Fruit fly (Drosophila melanogaster): ENCODE results near the gene CG7840.

CG7840 gene

dm6 chr2L:8292159-8292887, 13.1 kb upstream of the CG7840 start (continued):
- peak; percentile 94 for TF ChIP-seq mam (GFP tag; optimal IDR thresholded peaks at IDR 0.05)
- TF ChIP-seq kni (GFP tag; optimal IDR thresholded peaks at IDR 0.05), result peak; percentile 95
- TF ChIP-seq E2f2 (GFP tag; IDR thresholded peaks at IDR 0.05), result peak; percentile 83
- TF ChIP-seq CG14965 (GFP tag; optimal IDR thresholded peaks at IDR 0.05; ENCODE audit: borderline replicate concordance), result peak; percentile 33
- TF ChIP-seq CG4707 (GFP tag; optimal IDR thresholded peaks at IDR 0.05), result peak; percentile 86
- TF ChIP-seq CG17186 (GFP tag; optimal IDR thresholded peaks at IDR 0.05), result peak; percentile 79
- TF ChIP-seq D19A (tag; optimal IDR thresholded peaks at IDR 0.05), result peak; percentile 95
- peak; percentile 94 for TF ChIP-seq CG3281 (GFP tag; optimal IDR thresholded peaks at IDR 0.05)
- peak; percentile 96 for TF ChIP-seq Blimp-1 (GFP tag; optimal IDR thresholded peaks at IDR 0.05)
- TF ChIP-seq klu (GFP tag; IDR thresholded peaks at IDR 0.05), result peak; percentile 94
- TF ChIP-seq Atf-2 (GFP tag; optimal IDR thresholded peaks at IDR 0.05), result peak; percentile 81
- peak; percentile 90 for TF ChIP-seq ssp (GFP tag; IDR thresholded peaks at IDR 0.05)
- TF ChIP-seq Rfx (GFP tag; IDR thresholded peaks at IDR 0.05), result peak; percentile 98
- TF ChIP-seq mld (GFP tag; IDR thresholded peaks at IDR 0.05; ENCODE audit: partially characterized antibody), result no peak
- peak; percentile 90 for TF ChIP-seq CG15011 (GFP tag; optimal IDR thresholded peaks at IDR 0.05)
- TF ChIP-seq pros (GFP tag; optimal IDR thresholded peaks at IDR 0.05), result peak; percentile 75
- TF ChIP-seq Ada2b (GFP tag; IDR thresholded peaks at IDR 0.05), result peak; percentile 97
- TF ChIP-seq CG7271 (tag; optimal IDR thresholded peaks at IDR 0.05), result peak; percentile 80
- peak; percentile 94 for TF ChIP-seq CG13624 (GFP tag; optimal IDR thresholded peaks at IDR 0.05)
- TF ChIP-seq CG2129 (GFP tag; IDR thresholded peaks at IDR 0.05; ENCODE audit: partially characterized antibody), result no peak
- no peak for TF ChIP-seq Dfd (GFP tag; optimal IDR thresholded peaks at IDR 0.05)
- peak; percentile 98 for TF ChIP-seq CG32532 (GFP tag; IDR thresholded peaks at IDR 0.05)
- peak; percentile 98 for TF ChIP-seq salm (tag; optimal IDR thresholded peaks at IDR 0.05)
- TF ChIP-seq phol (tag; optimal IDR thresholded peaks at IDR 0.05), result peak; percentile 94
- peak; percentile 69 for TF ChIP-seq ash1 (GFP tag; optimal IDR thresholded peaks at IDR 0.05)
- peak; percentile 95 for TF ChIP-seq nau (GFP tag; optimal IDR thresholded peaks at IDR 0.05)
- TF ChIP-seq zf30C (GFP tag; optimal IDR thresholded peaks at IDR 0.05), result peak; percentile 35
- peak; percentile 97 for TF ChIP-seq HmgZ (tag; optimal IDR thresholded peaks at IDR 0.05)
- TF ChIP-seq CG12104 (GFP tag; optimal IDR thresholded peaks at IDR 0.05), result peak; percentile 93
- TF ChIP-seq fru (optimal IDR thresholded peaks at IDR 0.05), result no peak
- TF ChIP-seq Stat92E (GFP tag; optimal IDR thresholded peaks at IDR 0.05), result peak in 1 of 3 experiments; percentile 94
- TF ChIP-seq Abd-B (GFP tag; optimal IDR thresholded peaks at IDR 0.05), result peak; percentile 87
- peak; percentile 92 for TF ChIP-seq gro (GFP tag; optimal IDR thresholded peaks at IDR 0.05)
- TF ChIP-seq Camta (GFP tag; optimal IDR thresholded peaks at IDR 0.05), result peak; percentile 92
- TF ChIP-seq CG8924 (tag; optimal IDR thresholded peaks at IDR 0.05), result peak; percentile 97
- TF ChIP-seq CG12659 (GFP tag; optimal IDR thresholded peaks at IDR 0.05), result peak; percentile 97
- no peak for TF ChIP-seq sna (GFP tag; IDR thresholded peaks at IDR 0.05; ENCODE audit: partially characterized antibody)
- TF ChIP-seq crp (GFP tag; optimal IDR thresholded peaks at IDR 0.05), result peak in 1 of 2 experiments; percentile 63
- TF ChIP-seq tna (GFP tag; IDR thresholded peaks at IDR 0.05; ENCODE audit: partially characterized antibody), result no peak
- TF ChIP-seq trem (tag; optimal IDR thresholded peaks at IDR 0.05), result peak; percentile 94
- TF ChIP-seq chn (GFP tag; optimal IDR thresholded peaks at IDR 0.05), result peak; percentile 90
- TF ChIP-seq bbx (GFP tag; IDR thresholded peaks at IDR 0.05; ENCODE audit: partially characterized antibody), result no peak
- TF ChIP-seq zfh1 (GFP tag; IDR thresholded peaks at IDR 0.05), result peak; percentile 97
- peak; percentile 38 for TF ChIP-seq stwl (tag; optimal IDR thresholded peaks at IDR 0.05)
- peak; percentile 48 for TF ChIP-seq ac (GFP tag; optimal IDR thresholded peaks at IDR 0.05)
- TF ChIP-seq CG2875 (GFP tag; optimal IDR thresholded peaks at IDR 0.05), result peak; percentile 94
- peak; percentile 89 for TF ChIP-seq CG11560 (tag; IDR thresholded peaks at IDR 0.05)
- TF ChIP-seq CG9797 (GFP tag; optimal IDR thresholded peaks at IDR 0.05), result peak; percentile 38

Data from whole organism, embryonic.